Fruit fly (Drosophila melanogaster): ENCODE measurements around the gene Taf4.
A peak's percentile ranks its signal among the peaks of the same experiment; 100 is the strongest.

Gene Taf4

dm6 chr3L:16105528-16105927 is 7.5 kb upstream of the Taf4 start, which contains the start of the genes IntS9 and CG43295 (continued):
- TF ChIP-seq fru (optimal IDR thresholded peaks at IDR 0.05) (no peak), CG18011 (GFP tag; optimal IDR thresholded peaks at IDR 0.05) (peak; percentile 70), CG12155 (GFP tag; optimal IDR thresholded peaks at IDR 0.05) (peak; percentile 81), Dad (GFP tag; optimal IDR thresholded peaks at IDR 0.05) (peak; percentile 76), CHES-1-like (GFP tag; optimal IDR thresholded peaks at IDR 0.05) (peak; percentile 88), pan (optimal IDR thresholded peaks at IDR 0.05) (no peak), pan (GFP tag; optimal IDR thresholded peaks at IDR 0.05 in 1 of 2, IDR thresholded peaks at IDR 0.05 in 1 of 2) (peak in 1 of 2 experiments; percentile 90), Adf1 (GFP tag; IDR thresholded peaks at IDR 0.05) (no peak; the same call in 1 of the 2 replicates), CG3407 (GFP tag; optimal IDR thresholded peaks at IDR 0.05) (no peak), Ada2b (GFP tag; IDR thresholded peaks at IDR 0.05) (peak; percentile 86), NFAT (GFP tag; IDR thresholded peaks at IDR 0.05) (peak; percentile 77), Taf1 (GFP tag; IDR thresholded peaks at IDR 0.05) (peak; percentile 66), CG9817 (tag; optimal IDR thresholded peaks at IDR 0.05) (peak; percentile 65), CG6254 (GFP tag; optimal IDR thresholded peaks at IDR 0.05) (peak; percentile 47), Mrtf (GFP tag; IDR thresholded peaks at IDR 0.05) (peak; percentile 61; the same call in 2 of the 3 replicates), sc (optimal IDR thresholded peaks at IDR 0.05) (no peak), sc (GFP tag; optimal IDR thresholded peaks at IDR 0.05) (peak; percentile 55), CG11398 (GFP tag; optimal IDR thresholded peaks at IDR 0.05) (peak; percentile 81), CG6854 (GFP tag; optimal IDR thresholded peaks at IDR 0.05) (peak; percentile 5), zf30C (GFP tag; optimal IDR thresholded peaks at IDR 0.05) (no peak), CG16815 (GFP tag; optimal IDR thresholded peaks at IDR 0.05) (peak; percentile 65), jumu (GFP tag; optimal IDR thresholded peaks at IDR 0.05) (peak; percentile 89), Usf (GFP tag; optimal IDR thresholded peaks at IDR 0.05) (peak; percentile 64), CG31441 (GFP tag; IDR thresholded peaks at IDR 0.05) (no peak), CG18764 (GFP tag; optimal IDR thresholded peaks at IDR 0.05) (peak; percentile 82), GATAe (GFP tag; conservative IDR thresholded peaks at IDR 0.05) (peak; percentile 46), CG8478 (optimal IDR thresholded peaks at IDR 0.05) (no peak), Opbp (GFP tag; IDR thresholded peaks at IDR 0.05; ENCODE audit: partially characterized antibody) (no peak), mld (GFP tag; IDR thresholded peaks at IDR 0.05; ENCODE audit: partially characterized antibody) (no peak), CG14050 (GFP tag; IDR thresholded peaks at IDR 0.05) (peak; percentile 79), tup (GFP tag; optimal IDR thresholded peaks at IDR 0.05) (peak; percentile 69), Dek (tag; optimal IDR thresholded peaks at IDR 0.05) (peak; percentile 34), CG11085 (GFP tag; IDR thresholded peaks at IDR 0.05) (peak; percentile 49; the same call in 1 of the 2 replicates), nmo (GFP tag; optimal IDR thresholded peaks at IDR 0.05) (peak; percentile 75), NfI (GFP tag; optimal IDR thresholded peaks at IDR 0.05) (peak; percentile 77), CG12104 (GFP tag; optimal IDR thresholded peaks at IDR 0.05) (peak; percentile 44), CG13775 (GFP tag; optimal IDR thresholded peaks at IDR 0.05) (peak; percentile 84), CG15073 (GFP tag; optimal IDR thresholded peaks at IDR 0.05) (peak; percentile 42), CG3838 (GFP tag; optimal IDR thresholded peaks at IDR 0.05) (peak; percentile 33), Ets97D (GFP tag; optimal IDR thresholded peaks at IDR 0.05) (peak; percentile 71), ro (GFP tag; IDR thresholded peaks at IDR 0.05) (no peak), CG15479 (GFP tag; optimal IDR thresholded peaks at IDR 0.05) (no peak), Xrp1 (GFP tag; IDR thresholded peaks at IDR 0.05) (peak; percentile 92), Camta (GFP tag; optimal IDR thresholded peaks at IDR 0.05) (peak; percentile 89), CG2129 (GFP tag; IDR thresholded peaks at IDR 0.05; ENCODE audit: partially characterized antibody) (no peak), Hand (GFP tag; optimal IDR thresholded peaks at IDR 0.05) (no peak), CG1792 (GFP tag; optimal IDR thresholded peaks at IDR 0.05) (peak; percentile 69), HLH4C (GFP tag; IDR thresholded peaks at IDR 0.05; ENCODE audit: partially characterized antibody) (0 out of 3 replicates have a peak, but pooled peaks have one; percentile 49), chm (GFP tag; IDR thresholded peaks at IDR 0.05) (peak; percentile 91), CG17912 (GFP tag; optimal IDR thresholded peaks at IDR 0.05) (peak; percentile 16), Sox100B (GFP tag; optimal IDR thresholded peaks at IDR 0.05) (no peak), fd3F (GFP tag; optimal IDR thresholded peaks at IDR 0.05) (peak; percentile 58)

Data from whole organism, embryonic.